Fruit fly (Drosophila melanogaster): ENCODE results near the gene CstF64.
A peak's percentile ranks its signal among the peaks of the same experiment; 100 is the strongest.

DNA sequence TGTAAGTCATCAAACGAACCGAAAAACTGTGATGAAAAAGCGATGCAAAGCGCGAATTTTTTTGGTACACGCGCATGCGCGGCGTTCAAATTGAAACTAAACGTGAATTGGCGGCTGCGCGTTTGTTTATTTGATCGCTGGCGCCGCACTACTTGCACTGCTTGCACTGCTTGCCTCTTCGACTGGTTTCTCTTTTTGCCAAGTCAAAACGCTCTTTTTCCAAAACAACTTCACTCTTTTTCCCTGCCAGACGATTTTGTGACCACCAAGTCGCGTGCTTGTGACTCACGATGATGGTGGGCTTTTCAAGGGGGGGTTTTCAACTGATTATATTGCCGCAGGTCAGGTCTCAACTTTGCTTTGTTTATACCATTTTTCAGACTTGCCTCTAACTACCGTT, 38.2 kb upstream of the CstF64 start, which contains the start of gene CG14304:
- TF ChIP-seq CTCF (optimal IDR thresholded peaks at IDR 0.05) (peak; percentile 6 to 18), CG8478 (optimal IDR thresholded peaks at IDR 0.05) (no peak)
